Worm (Caenorhabditis elegans): ENCODE results near the gene B0546.5.

Gene B0546.5

DNA sequence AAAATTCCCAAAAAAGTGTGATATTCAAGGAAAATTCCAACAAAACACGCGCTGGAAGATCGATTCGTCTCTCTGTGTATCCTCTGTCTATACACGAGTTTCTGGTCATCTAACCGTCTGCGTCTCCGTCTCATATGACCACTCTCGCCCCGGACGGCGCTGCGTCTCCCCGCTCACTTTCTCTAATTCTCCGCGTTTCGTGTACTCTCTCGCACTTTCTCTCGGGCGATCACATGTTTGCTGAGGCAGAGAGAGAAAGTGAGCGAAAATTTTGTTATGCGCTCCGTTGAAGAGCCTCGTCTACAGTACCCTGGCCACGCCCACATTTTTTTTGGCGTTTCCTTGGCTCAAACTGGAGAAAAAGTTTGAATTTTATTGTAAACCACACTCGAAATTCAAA, 5.3 kb downstream of the B0546.5 start (continued):
- TF ChIP-seq athp-1 (tag; optimal IDR thresholded peaks at IDR 0.05) (peak; percentile 39), rpc-1 (optimal IDR thresholded peaks at IDR 0.05) (no peak), rpc-1 (tag; optimal IDR thresholded peaks at IDR 0.05) (no peak), ztf-18 (tag; optimal IDR thresholded peaks at IDR 0.05) (peak; percentile 27), nfya-1 (tag; optimal IDR thresholded peaks at IDR 0.05; ENCODE audit: borderline replicate concordance, insufficient read depth) (no peak), T07F8.4 (tag; optimal IDR thresholded peaks at IDR 0.05) (no peak), ztf-25 (GFP tag; IDR thresholded peaks at IDR 0.05) (no peak), Y79H2A.3 (GFP tag; conservative IDR thresholded peaks at IDR 0.05) (no peak), mel-28 (tag; optimal IDR thresholded peaks at IDR 0.05; ENCODE audit: borderline replicate concordance) (no peak), F33H1.4 (GFP tag; IDR thresholded peaks at IDR 0.05) (0 out of 2 replicates have a peak, but pooled peaks have one; percentile 40), ceh-79 (tag; optimal IDR thresholded peaks at IDR 0.05) (no peak), C06A6.2 (GFP tag; conservative IDR thresholded peaks at IDR 0.05) (peak; percentile 66), attf-6 (GFP tag; IDR thresholded peaks at IDR 0.05) (no peak), mes-4 (tag; optimal IDR thresholded peaks at IDR 0.05) (no peak), tlf-1 (GFP tag; optimal IDR thresholded peaks at IDR 0.05) (peak; percentile 67), madf-3 (GFP tag; IDR thresholded peaks at IDR 0.05) (no peak), lir-1 (GFP tag; conservative IDR thresholded peaks at IDR 0.05) (peak; percentile 67), B0261.1 (tag; optimal IDR thresholded peaks at IDR 0.05) (no peak), nhr-90 (tag; optimal IDR thresholded peaks at IDR 0.05) (no peak), akir-1 (GFP tag; optimal IDR thresholded peaks at IDR 0.05) (no peak), ets-4 (GFP tag; optimal IDR thresholded peaks at IDR 0.05) (peak; percentile 60), lag-1 (GFP tag; IDR thresholded peaks at IDR 0.05) (no peak), ceh-91 (GFP tag; IDR thresholded peaks at IDR 0.05) (no peak), aptf-2 (GFP tag; conservative IDR thresholded peaks at IDR 0.05) (no peak), bed-2 (GFP tag; IDR thresholded peaks at IDR 0.05) (no peak), xnd-1 (tag; optimal IDR thresholded peaks at IDR 0.05) (no peak), ztf-28 (GFP tag; IDR thresholded peaks at IDR 0.05) (no peak), T26A5.8 (tag; optimal IDR thresholded peaks at IDR 0.05) (no peak), nfyb-1 (GFP tag; IDR thresholded peaks at IDR 0.05) (peak; percentile 82), cebp-2 (GFP tag; IDR thresholded peaks at IDR 0.05) (no peak), zfh-2 (GFP tag; conservative IDR thresholded peaks at IDR 0.05) (peak; percentile 98), nhr-120 (GFP tag; IDR thresholded peaks at IDR 0.05) (no peak), mxl-1 (tag; optimal IDR thresholded peaks at IDR 0.05) (no peak), F57A8.1 (GFP tag; optimal IDR thresholded peaks at IDR 0.05) (no peak), sdz-38 (tag; optimal IDR thresholded peaks at IDR 0.05) (no peak), rec-8 (tag; optimal IDR thresholded peaks at IDR 0.05) (no peak), madf-6 (GFP tag; IDR thresholded peaks at IDR 0.05) (peak; percentile 18; the same call in 1 of the 2 replicates), somi-1 (GFP tag; optimal IDR thresholded peaks at IDR 0.05) (peak; percentile 61), B0336.3 (GFP tag; IDR thresholded peaks at IDR 0.05) (peak; percentile 92), Y53G8AR.9 (GFP tag; conservative IDR thresholded peaks at IDR 0.05) (peak; percentile 88), nfya-2 (GFP tag; IDR thresholded peaks at IDR 0.05) (no peak), F52B5.7 (tag; optimal IDR thresholded peaks at IDR 0.05) (peak; percentile 40), zim-3 (tag; optimal IDR thresholded peaks at IDR 0.05) (no peak), let-526 (GFP tag; IDR thresholded peaks at IDR 0.05) (peak; percentile 83), hmg-1.2 (GFP tag; IDR thresholded peaks at IDR 0.05) (peak; percentile 99), attf-5 (GFP tag; optimal IDR thresholded peaks at IDR 0.05) (peak; percentile 95), cebp-1 (GFP tag; IDR thresholded peaks at IDR 0.05) (peak; percentile 64), cebp-1 (tag; optimal IDR thresholded peaks at IDR 0.05) (peak; percentile 90), Y95B8A.8 (GFP tag; IDR thresholded peaks at IDR 0.05) (no peak), F57C9.4 (tag; optimal IDR thresholded peaks at IDR 0.05) (no peak), lin-26 (GFP tag; IDR thresholded peaks at IDR 0.05) (peak; percentile 63; the same call in 1 of the 2 replicates)
